Worm (Caenorhabditis elegans) whole organism, late embryonic: Measurements from ENCODE around the gene fbxa-157.

Experiments
- ama-1 ChIP-seq: fragments of 150-350 bp; optimal IDR thresholded peaks from 2 replicates; lab custom pipeline; 2014
- che-1 ChIP-seq: sonication (generic microtip); optimal IDR thresholded peaks from 2 replicates; lab custom pipeline; 2016; ENCODE audit warnings: mild to moderate bottlenecking, missing genetic modification characterization, missing compliant biosample characterization
- nhr-11 ChIP-seq: fragments of 150-350 bp; optimal IDR thresholded peaks from 2 replicates; lab custom pipeline; 2014; ENCODE audit warnings: missing biosample characterization, missing genetic modification characterization
- pat-9 ChIP-seq: fragments of 200-800 bp; sonication (Bioruptor generic); optimal IDR thresholded peaks from 2 replicates; lab custom pipeline; 2018; ENCODE audit warnings: mild to moderate bottlenecking, missing genetic modification characterization, moderate library complexity, missing compliant biosample characterization
- pha-4 ChIP-seq: fragments of 150-350 bp; optimal IDR thresholded peaks from 2 replicates; lab custom pipeline; 2018; ENCODE audit warnings: missing biosample characterization, missing genetic modification reagents, missing genetic modification characterization
- tbx-2 ChIP-seq: sonication (generic microtip); optimal IDR thresholded peaks from 2 replicates; lab custom pipeline; 2016; ENCODE audit warnings: missing genetic modification characterization, missing compliant biosample characterization

DNA sequence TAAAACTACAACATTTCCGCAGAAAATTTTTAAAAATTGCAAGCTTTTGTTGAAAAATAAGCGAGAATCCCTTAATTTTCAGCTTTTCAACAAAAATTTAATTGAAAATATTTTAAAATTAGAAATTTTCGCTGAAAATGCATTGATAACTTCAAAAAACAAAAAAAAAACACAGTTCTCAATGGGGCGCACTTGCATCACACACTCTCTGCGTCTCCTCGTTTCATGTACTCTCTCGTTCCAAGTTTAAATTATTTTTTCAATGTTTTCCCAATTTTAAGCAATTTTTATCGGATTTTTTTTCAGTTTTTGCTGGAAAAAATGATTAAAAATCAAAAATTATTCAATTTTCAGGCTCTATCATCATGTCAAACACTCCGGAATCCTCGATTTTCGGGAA is 28.6 kb upstream of the fbxa-157 start, which contains the start of gene phf-14:
- no peak for TF ChIP-seq nhr-11 (tag; lab: Kevin White, UChicago)
- no peak for TF ChIP-seq che-1
- TF ChIP-seq tbx-2 (tag; lab: Kevin White, UChicago), result no peak
- TF ChIP-seq pha-4 (tag; lab: Kevin White, UChicago), result no peak
- no peak for TF ChIP-seq ama-1
- TF ChIP-seq pat-9, result no peak
